Worm (Caenorhabditis elegans): Measurements from ENCODE around the gene cdd-2.

DNA sequence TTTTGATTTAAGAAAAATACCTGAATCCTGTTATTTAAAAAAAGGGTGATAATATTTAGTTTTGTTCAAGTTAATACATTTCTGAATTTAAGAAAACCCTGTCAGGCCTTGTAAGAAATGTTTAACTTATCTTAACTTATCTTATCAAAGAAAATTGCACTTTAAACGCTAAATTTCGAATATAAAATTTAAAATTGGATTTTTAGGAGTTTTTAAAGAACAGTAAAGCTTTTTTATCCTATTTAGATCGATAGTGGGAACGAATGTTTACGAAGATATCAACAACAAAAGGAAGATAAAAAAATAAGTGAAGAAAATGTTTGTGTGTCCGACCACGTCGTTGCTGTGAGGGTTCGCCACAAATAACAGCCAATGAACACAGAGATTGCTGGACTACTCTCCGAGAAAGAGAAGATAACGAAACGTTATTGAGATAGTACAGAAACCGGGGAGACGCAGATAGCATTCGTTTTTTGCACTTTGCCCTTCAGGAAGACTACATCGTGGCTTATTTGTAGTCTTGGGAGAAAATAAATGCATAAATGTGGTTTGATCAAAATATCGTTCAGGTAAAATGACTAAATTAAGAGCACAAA, 5.4 kb upstream of the cdd-2 start, which contains the start of gene dif-1:
- TF ChIP-seq lin-39 (tag; optimal IDR thresholded peaks at IDR 0.05) (no peak), pha-4 (tag; optimal IDR thresholded peaks at IDR 0.05) (peak; percentile 55), ztf-11 (tag; optimal IDR thresholded peaks at IDR 0.05) (no peak), elt-2 (tag; optimal IDR thresholded peaks at IDR 0.05) (peak; percentile 83), egl-27 (tag; optimal IDR thresholded peaks at IDR 0.05) (no peak), nhr-77 (tag; optimal IDR thresholded peaks at IDR 0.05) (no peak)

Data from whole organism, L3 larva.